Fruit fly (Drosophila melanogaster): ENCODE results near the gene CG6933.

- TF ChIP-seq CG32121 (GFP tag; IDR thresholded peaks at IDR 0.05) = no peak
- TF ChIP-seq CG13204 (GFP tag; optimal IDR thresholded peaks at IDR 0.05) = no peak
Measured at dm6 chr3L:20209092-20209491, 11.1 kb downstream of the CG6933 start.

Measured in whole organism, pupa.